Worm (Caenorhabditis elegans): Measurements from ENCODE around the gene C32H11.4.

- TF ChIP-seq unc-39 (tag; optimal IDR thresholded peaks at IDR 0.05) (no peak), ceh-44 (GFP tag; IDR thresholded peaks at IDR 0.05) (no peak), gei-8 (GFP tag; optimal IDR thresholded peaks at IDR 0.05) (no peak), nhr-76 (tag; optimal IDR thresholded peaks at IDR 0.05) (no peak), egl-27 (tag; optimal IDR thresholded peaks at IDR 0.05) (no peak)
Measured at ce11 chrIV:12894996-12895395, 26.1 kb upstream of the C32H11.4 start, which contains the start of gene K08D8.11.
